Worm (Caenorhabditis elegans) whole organism, young adult: ENCODE results near the gene tre-5.

Experiments used
- B0035.1 ChIP-seq: sonication (generic microtip); optimal IDR thresholded peaks from 2 replicates; lab custom pipeline; 2016; ENCODE audit warnings: missing genetic modification characterization, mild to moderate bottlenecking, missing compliant biosample characterization, missing genotype, missing genetic modification reagents
- C06A6.2 ChIP-seq: fragments of 200-800 bp; sonication (Bioruptor generic); conservative IDR thresholded peaks from 2 replicates; pipeline ENCODE4 v1.3.6; 2022; ENCODE audit warnings: missing genetic modification characterization, missing compliant biosample characterization
- D2030.7 ChIP-seq: fragments of 200-800 bp; sonication (Bioruptor generic); IDR thresholded peaks from 2 replicates; pipeline ENCODE4 v1.3.6; 2022; ENCODE audit warnings: missing genetic modification reagents, missing genetic modification characterization, missing compliant biosample characterization
- T26A5.8 ChIP-seq: sonication (generic microtip); optimal IDR thresholded peaks from 2 replicates; lab custom pipeline; 2016; ENCODE audit warnings: missing genetic modification characterization, missing compliant biosample characterization
- ZK185.1 ChIP-seq: sonication (generic microtip); optimal IDR thresholded peaks from 2 replicates; lab custom pipeline; 2016; ENCODE audit warnings: mild to moderate bottlenecking, missing genetic modification characterization, missing compliant biosample characterization; ENCODE audit not compliant: poor library complexity, severe bottlenecking
- aptf-3 ChIP-seq: fragments of 200-800 bp; sonication (Bioruptor generic); IDR thresholded peaks from 2 replicates; pipeline ENCODE4 v1.3.6; 2022; ENCODE audit warnings: missing genetic modification characterization, missing compliant biosample characterization
- atf-7 ChIP-seq: sonication (generic microtip); optimal IDR thresholded peaks from 2 replicates; lab custom pipeline; 2017; ENCODE audit warnings: mild to moderate bottlenecking, missing genetic modification characterization, missing compliant biosample characterization
- attf-3 ChIP-seq: fragments of 200-800 bp; sonication (Bioruptor generic); conservative IDR thresholded peaks from 2 replicates; pipeline ENCODE4 v1.3.6; 2022; ENCODE audit warnings: missing genetic modification reagents, missing genetic modification characterization, missing compliant biosample characterization
- cebp-1 ChIP-seq, 2 experiments: fragments of 200-800 bp in 1 of 2; sonication (Bioruptor generic) in 1 of 2; sonication (generic microtip) in 1 of 2; IDR thresholded peaks in 1 of 2; optimal IDR thresholded peaks in 1 of 2; 2 replicates each; pipeline versions ENCODE4 v1.3.6 to Lab custom; 2017 to 2022; ENCODE audit warnings: missing compliant biosample characterization in 2 of 2, missing genetic modification characterization in 2 of 2, mild to moderate bottlenecking in 1 of 2, missing genetic modification reagents in 1 of 2, moderate library complexity in 1 of 2
- ceh-27 ChIP-seq: fragments of 200-800 bp; sonication (Bioruptor generic); optimal IDR thresholded peaks from 2 replicates; lab custom pipeline; 2018; ENCODE audit warnings: mild to moderate bottlenecking, missing genetic modification characterization, moderate library complexity, missing compliant biosample characterization
- dox-1 ChIP-seq: fragments of 200-800 bp; sonication (Bioruptor generic); IDR thresholded peaks from 2 replicates; pipeline ENCODE4 v1.3.6; 2022; ENCODE audit warnings: missing genetic modification reagents, missing genetic modification characterization, missing compliant biosample characterization
- dpl-1 ChIP-seq: fragments of 150-350 bp; optimal IDR thresholded peaks from 2 replicates; lab custom pipeline; 2014; ENCODE audit warnings: missing biosample characterization, missing genetic modification reagents, missing genetic modification characterization
- efl-1 ChIP-seq: fragments of 150-350 bp; optimal IDR thresholded peaks from 2 replicates; lab custom pipeline; 2014; ENCODE audit warnings: missing biosample characterization, missing genetic modification reagents, missing genetic modification characterization
- egl-18 ChIP-seq: fragments of 200-800 bp; sonication (Bioruptor generic); IDR thresholded peaks from 2 replicates; pipeline ENCODE4 v1.3.6; 2022; ENCODE audit warnings: missing genetic modification reagents, missing genetic modification characterization, missing compliant biosample characterization
- ets-4 ChIP-seq: fragments of 200-800 bp; sonication (Bioruptor generic); optimal IDR thresholded peaks from 2 replicates; lab custom pipeline; 2018; ENCODE audit warnings: mild to moderate bottlenecking, missing genetic modification characterization, missing compliant biosample characterization
- hsf-1 ChIP-seq: fragments of 200-800 bp; sonication (Bioruptor generic); IDR thresholded peaks from 2 replicates; pipeline ENCODE4 v1.3.6; 2022; ENCODE audit warnings: missing genetic modification reagents, missing genetic modification characterization, missing compliant biosample characterization
- let-607 ChIP-seq, 2 experiments: fragments of 200-800 bp in 1 of 2; sonication (Bioruptor generic) in 1 of 2; sonication (generic microtip) in 1 of 2; optimal IDR thresholded peaks; 2 replicates each; lab custom pipeline; 2016 to 2018; ENCODE audit warnings: mild to moderate bottlenecking in 2 of 2, missing compliant biosample characterization in 2 of 2, missing genetic modification characterization in 2 of 2, moderate library complexity in 2 of 2, missing genotype in 1 of 2
- lin-35 ChIP-seq, 3 experiments: fragments of 150-350 bp in 2 of 3; sonication (generic microtip) in 1 of 3; optimal IDR thresholded peaks; 2 replicates each; lab custom pipeline; 2014 to 2018; ENCODE audit warnings: missing biosample characterization in 3 of 3, missing genetic modification characterization in 3 of 3, missing genetic modification reagents in 3 of 3
- lin-40 ChIP-seq: sonication (generic microtip); optimal IDR thresholded peaks from 2 replicates; lab custom pipeline; 2016; ENCODE audit warnings: missing genetic modification characterization, mild to moderate bottlenecking, missing compliant biosample characterization, missing genotype, missing genetic modification reagents
- lsy-27 ChIP-seq: sonication (generic microtip); optimal IDR thresholded peaks from 2 replicates; lab custom pipeline; 2017; ENCODE audit warnings: missing genetic modification characterization, mild to moderate bottlenecking, missing compliant biosample characterization, antibody characterized with exemption, missing genotype, borderline replicate concordance; ENCODE audit not compliant: insufficient read depth
- madf-3 ChIP-seq: fragments of 200-800 bp; sonication (Bioruptor generic); IDR thresholded peaks from 2 replicates; pipeline ENCODE4 v1.3.6; 2022; ENCODE audit warnings: missing genetic modification reagents, missing genetic modification characterization, missing compliant biosample characterization
- madf-6 ChIP-seq: fragments of 200-800 bp; sonication (Bioruptor generic); IDR thresholded peaks from 2 replicates; pipeline ENCODE4 v1.3.6; 2022; ENCODE audit warnings: missing genetic modification reagents, missing genetic modification characterization, missing compliant biosample characterization
- mcd-1 ChIP-seq: fragments of 200-800 bp; sonication (Bioruptor generic); IDR thresholded peaks from 2 replicates; pipeline ENCODE4 v1.3.6; 2022; ENCODE audit warnings: missing genetic modification reagents, missing genetic modification characterization, missing compliant biosample characterization
- mel-28 ChIP-seq: sonication (generic microtip); optimal IDR thresholded peaks from 2 replicates; lab custom pipeline; 2016; ENCODE audit warnings: borderline replicate concordance, mild to moderate bottlenecking, missing genetic modification characterization, missing compliant biosample characterization
- pbrm-1 ChIP-seq: fragments of 200-800 bp; sonication (Bioruptor generic); IDR thresholded peaks from 2 replicates; pipeline ENCODE4 v1.3.6; 2022; ENCODE audit warnings: missing genetic modification reagents, missing genetic modification characterization, missing compliant biosample characterization
- rcor-1 ChIP-seq: fragments of 200-800 bp; sonication (Bioruptor generic); IDR thresholded peaks from 2 replicates; pipeline ENCODE4 v1.3.6; 2022; ENCODE audit warnings: missing genetic modification reagents, missing genetic modification characterization, missing compliant biosample characterization
- snpc-1.1 ChIP-seq: sonication (generic microtip); optimal IDR thresholded peaks from 2 replicates; lab custom pipeline; 2017; ENCODE audit warnings: missing genetic modification characterization, mild to moderate bottlenecking, missing compliant biosample characterization, antibody characterized with exemption, moderate library complexity, missing genotype, missing genetic modification reagents; ENCODE audit not compliant: insufficient read depth
- snpc-4 ChIP-seq, 5 experiments: fragments of 150-350 bp in 1 of 5; sonication (generic microtip) in 4 of 5; optimal IDR thresholded peaks; 2 replicates each; lab custom pipeline; 2014 to 2018; ENCODE audit warnings: missing genetic modification characterization in 5 of 5, missing biosample characterization in 3 of 5, antibody characterized with exemption in 2 of 5, mild to moderate bottlenecking in 2 of 5, missing compliant biosample characterization in 2 of 5, missing genotype in 2 of 5, moderate library complexity in 2 of 5, missing genetic modification reagents in 1 of 5
- somi-1 ChIP-seq: fragments of 200-800 bp; sonication (Bioruptor generic); optimal IDR thresholded peaks from 2 replicates; lab custom pipeline; 2018; ENCODE audit warnings: mild to moderate bottlenecking, missing genetic modification characterization, missing compliant biosample characterization
- tbx-9 ChIP-seq: sonication (generic microtip); optimal IDR thresholded peaks from 2 replicates; lab custom pipeline; 2016; ENCODE audit warnings: borderline replicate concordance, missing genetic modification characterization, inconsistent platforms, missing compliant biosample characterization

tre-5 gene

ce11 chrII:47280-47679 lies 7.8 kb downstream of the tre-5 start, which contains the start of gene C23H3.5:
Gene C23H3.5 (plus strand): TSS chrII:47580.
- TF ChIP-seq mel-28 (no peak), D2030.7 (GFP tag; lab: Robert Waterston, UW) (no peak), C06A6.2 (GFP tag; lab: Robert Waterston, UW) (no peak), madf-6 (GFP tag; lab: Robert Waterston, UW) (no peak), tbx-9 (tag; lab: Kevin White, UChicago) (no peak), attf-3 (GFP tag; lab: Robert Waterston, UW) (no peak), aptf-3 (GFP tag; lab: Robert Waterston, UW) (no peak)
- TF ChIP-seq, all 124 proteins: peak for 0

DNA sequence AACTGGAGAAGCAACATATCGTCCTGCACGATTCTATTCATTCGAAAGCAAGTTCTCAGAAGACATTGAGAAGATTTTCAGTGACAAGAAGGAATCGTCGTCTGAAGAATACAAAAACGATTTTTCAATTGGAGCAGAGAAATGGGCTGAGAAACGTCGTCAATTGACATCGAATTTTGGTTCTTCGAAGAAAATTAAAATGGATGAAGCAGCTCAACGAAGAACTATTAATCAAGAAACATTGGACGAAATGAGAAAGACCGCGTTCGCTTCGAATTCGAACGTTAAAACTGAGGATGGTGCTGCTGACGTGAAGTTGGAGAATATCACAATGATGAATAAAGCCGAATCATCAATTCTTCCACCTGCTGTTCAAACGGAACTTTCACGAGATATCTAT lies 9.0 kb downstream of the tre-5 start, which contains the start of gene rpt-4:
Gene rpt-4, minus strand, starts transcription at position 101 of the 400 bp plus-strand sequence.
- TF ChIP-seq atf-7 (no peak), pbrm-1 (GFP tag; lab: Robert Waterston, UW) (no peak)
- TF ChIP-seq, all 124 proteins: peak for 0

ce11 chrII:44740-45139 lies 10.4 kb downstream of the tre-5 start, which contains the start of gene rpoa-49:
Gene rpoa-49 (plus strand): TSS chrII:45040.
- TF ChIP-seq cebp-1 (GFP tag; IDR thresholded peaks at IDR 0.05; lab: Robert Waterston, UW) (no peak), cebp-1 (tag; optimal IDR thresholded peaks at IDR 0.05; lab: Kevin White, UChicago) (no peak), T26A5.8 (tag; lab: Kevin White, UChicago) (no peak), mel-28 (no peak), hsf-1 (no peak), pbrm-1 (GFP tag; lab: Robert Waterston, UW) (no peak), somi-1 (GFP tag; lab: Kevin White, UChicago) (no peak), ets-4 (GFP tag; lab: Kevin White, UChicago) (no peak), lsy-27 (no peak), ceh-27 (GFP tag; lab: Kevin White, UChicago) (no peak)

ce11 chrII:43640-44039 lies 11.5 kb downstream of the tre-5 start, which contains the start of gene nfyc-1:
Gene nfyc-1 (plus strand): TSS chrII:43907.
- TF ChIP-seq madf-3 (GFP tag; lab: Robert Waterston, UW) (no peak), ceh-27 (GFP tag; lab: Kevin White, UChicago) (peak; percentile 7), snpc-4 (GFP tag; optimal IDR thresholded peaks at IDR 0.05; lab: Kevin White, UChicago) (no peak), snpc-4 (tag; optimal IDR thresholded peaks at IDR 0.05; lab: Kevin White, UChicago) (peak in 2 of 4 experiments; percentile 4 to 37), D2030.7 (GFP tag; lab: Robert Waterston, UW) (peak; percentile 66), B0035.1 (tag; lab: Kevin White, UChicago) (no peak), cebp-1 (GFP tag; IDR thresholded peaks at IDR 0.05; lab: Robert Waterston, UW) (no peak), cebp-1 (tag; optimal IDR thresholded peaks at IDR 0.05; lab: Kevin White, UChicago) (peak; percentile 10), madf-6 (GFP tag; lab: Robert Waterston, UW) (peak; percentile 44; the same call in 1 of the 2 replicates), efl-1 (GFP tag; lab: Kevin White, UChicago) (peak; percentile 27), egl-18 (GFP tag; lab: Robert Waterston, UW) (no peak), ZK185.1 (tag; lab: Kevin White, UChicago) (peak; percentile 26), lin-35 (GFP tag; optimal IDR thresholded peaks at IDR 0.05; lab: Kevin White, UChicago) (peak in 1 of 3 experiments; percentile 57), dpl-1 (GFP tag; lab: Kevin White, UChicago) (peak; percentile 17), dox-1 (GFP tag; lab: Robert Waterston, UW) (peak; percentile 41; the same call in 1 of the 2 replicates), snpc-1.1 (tag; lab: Kevin White, UChicago) (no peak), somi-1 (GFP tag; lab: Kevin White, UChicago) (no peak), rcor-1 (peak; percentile 41; the same call in 1 of the 2 replicates), let-607 (tag; optimal IDR thresholded peaks at IDR 0.05; lab: Kevin White, UChicago) (peak in 1 of 2 experiments; percentile 19), lin-40 (tag; lab: Kevin White, UChicago) (peak; percentile 27), mcd-1 (GFP tag; lab: Robert Waterston, UW) (peak; percentile 81)
- TF ChIP-seq, all 124 proteins: peak for 14
